Worm (Caenorhabditis elegans) whole organism, young adult: ENCODE data around the gene skr-19.

Source experiments
- B0019.2 ChIP-seq: fragments of 200-800 bp; sonication (Bioruptor generic); conservative IDR thresholded peaks from 2 replicates; pipeline ENCODE4 v1.3.6; 2022; ENCODE audit warnings: missing genetic modification reagents, missing genetic modification characterization, missing compliant biosample characterization
- F10E7.11 ChIP-seq: sonication (generic microtip); optimal IDR thresholded peaks from 2 replicates; lab custom pipeline; 2017; ENCODE audit warnings: mild to moderate bottlenecking, missing genetic modification characterization, moderate library complexity, missing compliant biosample characterization
- Y67H2A.10 ChIP-seq: fragments of 200-800 bp; sonication (Bioruptor generic); conservative IDR thresholded peaks from 2 replicates; pipeline ENCODE4 v1.3.6; 2022; ENCODE audit warnings: missing genetic modification reagents, missing genetic modification characterization, missing compliant biosample characterization
- attf-5 ChIP-seq: fragments of 200-800 bp; sonication (Bioruptor generic); optimal IDR thresholded peaks from 2 replicates; lab custom pipeline; 2018; ENCODE audit warnings: mild to moderate bottlenecking, missing genetic modification characterization, missing compliant biosample characterization
- attf-6 ChIP-seq: fragments of 200-800 bp; sonication (Bioruptor generic); IDR thresholded peaks from 2 replicates; pipeline ENCODE4 v1.3.6; 2022; ENCODE audit warnings: missing genetic modification reagents, missing genetic modification characterization, missing compliant biosample characterization
- bed-1 ChIP-seq: fragments of 200-800 bp; sonication (Bioruptor generic); IDR thresholded peaks from 2 replicates; pipeline ENCODE4 v1.3.6; 2022; ENCODE audit warnings: missing genetic modification reagents, missing genetic modification characterization, missing compliant biosample characterization
- cebp-1 ChIP-seq, 2 experiments: fragments of 200-800 bp in 1 of 2; sonication (Bioruptor generic) in 1 of 2; sonication (generic microtip) in 1 of 2; IDR thresholded peaks in 1 of 2; optimal IDR thresholded peaks in 1 of 2; 2 replicates each; pipeline versions ENCODE4 v1.3.6 to Lab custom; 2017 to 2022; ENCODE audit warnings: missing compliant biosample characterization in 2 of 2, missing genetic modification characterization in 2 of 2, mild to moderate bottlenecking in 1 of 2, missing genetic modification reagents in 1 of 2, moderate library complexity in 1 of 2
- cebp-2 ChIP-seq: fragments of 200-800 bp; sonication (Bioruptor generic); IDR thresholded peaks from 2 replicates; pipeline ENCODE4 v1.3.6; 2022; ENCODE audit warnings: missing genetic modification characterization, missing compliant biosample characterization
- ceh-58 ChIP-seq: fragments of 200-800 bp; sonication (Bioruptor generic); IDR thresholded peaks from 2 replicates; pipeline ENCODE4 v1.3.6; 2022; ENCODE audit warnings: missing genetic modification characterization, missing compliant biosample characterization
- egl-44 ChIP-seq: fragments of 200-800 bp; sonication (Bioruptor generic); IDR thresholded peaks from 2 replicates; pipeline ENCODE4 v1.3.6; 2022; ENCODE audit warnings: missing genetic modification reagents, missing genetic modification characterization, missing compliant biosample characterization
- ets-4 ChIP-seq: fragments of 200-800 bp; sonication (Bioruptor generic); optimal IDR thresholded peaks from 2 replicates; lab custom pipeline; 2018; ENCODE audit warnings: mild to moderate bottlenecking, missing genetic modification characterization, missing compliant biosample characterization
- hsf-1 ChIP-seq: fragments of 200-800 bp; sonication (Bioruptor generic); IDR thresholded peaks from 2 replicates; pipeline ENCODE4 v1.3.6; 2022; ENCODE audit warnings: missing genetic modification reagents, missing genetic modification characterization, missing compliant biosample characterization
- let-526 ChIP-seq: fragments of 200-800 bp; sonication (Bioruptor generic); IDR thresholded peaks from 2 replicates; pipeline ENCODE4 v1.3.6; 2022; ENCODE audit warnings: missing genetic modification reagents, missing genetic modification characterization, missing compliant biosample characterization
- lin-40 ChIP-seq: sonication (generic microtip); optimal IDR thresholded peaks from 2 replicates; lab custom pipeline; 2016; ENCODE audit warnings: missing genetic modification characterization, mild to moderate bottlenecking, missing compliant biosample characterization, missing genotype, missing genetic modification reagents
- lin-54 ChIP-seq: fragments of 200-800 bp; sonication (Bioruptor generic); optimal IDR thresholded peaks from 2 replicates; lab custom pipeline; 2018; ENCODE audit warnings: mild to moderate bottlenecking, missing genetic modification characterization, missing compliant biosample characterization
- lsy-27 ChIP-seq: sonication (generic microtip); optimal IDR thresholded peaks from 2 replicates; lab custom pipeline; 2017; ENCODE audit warnings: missing genetic modification characterization, mild to moderate bottlenecking, missing compliant biosample characterization, antibody characterized with exemption, missing genotype, borderline replicate concordance; ENCODE audit not compliant: insufficient read depth
- madf-10 ChIP-seq: sonication (generic microtip); optimal IDR thresholded peaks from 2 replicates; lab custom pipeline; 2016; ENCODE audit warnings: mild to moderate bottlenecking, missing genetic modification characterization, missing compliant biosample characterization
- madf-3 ChIP-seq: fragments of 200-800 bp; sonication (Bioruptor generic); IDR thresholded peaks from 2 replicates; pipeline ENCODE4 v1.3.6; 2022; ENCODE audit warnings: missing genetic modification reagents, missing genetic modification characterization, missing compliant biosample characterization
- nfya-1 ChIP-seq: sonication (generic microtip); optimal IDR thresholded peaks from 2 replicates; lab custom pipeline; 2017; ENCODE audit warnings: antibody characterized with exemption, missing compliant biosample characterization, missing genetic modification characterization, borderline replicate concordance; ENCODE audit not compliant: insufficient read depth
- nhr-80 ChIP-seq: sonication (generic microtip); optimal IDR thresholded peaks from 2 replicates; lab custom pipeline; 2016; ENCODE audit warnings: missing genetic modification characterization, missing compliant biosample characterization
- nhr-90 ChIP-seq: sonication (generic microtip); optimal IDR thresholded peaks from 2 replicates; lab custom pipeline; 2016; ENCODE audit warnings: missing genotype, mild to moderate bottlenecking, missing genetic modification characterization, missing compliant biosample characterization
- pha-4 ChIP-seq: fragments of 150-350 bp; sonication (generic microtip); optimal IDR thresholded peaks from 2 replicates; lab custom pipeline; 2014; ENCODE audit warnings: missing biosample characterization, missing genetic modification reagents, missing genetic modification characterization
- rcor-1 ChIP-seq: fragments of 200-800 bp; sonication (Bioruptor generic); IDR thresholded peaks from 2 replicates; pipeline ENCODE4 v1.3.6; 2022; ENCODE audit warnings: missing genetic modification reagents, missing genetic modification characterization, missing compliant biosample characterization
- rpc-1 ChIP-seq, 2 experiments: fragments of 150-350 bp in 1 of 2; sonication (generic microtip) in 1 of 2; optimal IDR thresholded peaks; 2 replicates each; lab custom pipeline; 2014 to 2018; ENCODE audit warnings: missing biosample characterization in 1 of 2, missing genetic modification characterization in 1 of 2, missing genetic modification reagents in 1 of 2, missing genotype in 1 of 2
- snpc-3.4 ChIP-seq: sonication (generic microtip); optimal IDR thresholded peaks from 2 replicates; lab custom pipeline; 2017; ENCODE audit warnings: missing genetic modification characterization, mild to moderate bottlenecking, missing compliant biosample characterization, antibody characterized with exemption, moderate library complexity, missing genotype, missing genetic modification reagents
- snpc-4 ChIP-seq, 5 experiments: fragments of 150-350 bp in 1 of 5; sonication (generic microtip) in 4 of 5; optimal IDR thresholded peaks; 2 replicates each; lab custom pipeline; 2014 to 2018; ENCODE audit warnings: missing genetic modification characterization in 5 of 5, missing biosample characterization in 3 of 5, antibody characterized with exemption in 2 of 5, mild to moderate bottlenecking in 2 of 5, missing compliant biosample characterization in 2 of 5, missing genotype in 2 of 5, moderate library complexity in 2 of 5, missing genetic modification reagents in 1 of 5
- tbp1 ChIP-seq: fragments of 200-800 bp; sonication (Bioruptor generic); optimal IDR thresholded peaks from 2 replicates; lab custom pipeline; 2018; ENCODE audit warnings: mild to moderate bottlenecking, missing genetic modification characterization, missing compliant biosample characterization
- unc-130 ChIP-seq: sonication (generic microtip); optimal IDR thresholded peaks from 2 replicates; lab custom pipeline; 2016; ENCODE audit warnings: missing genetic modification reagents, missing genetic modification characterization, missing compliant biosample characterization
- unc-62 ChIP-seq: fragments of 150-350 bp; optimal IDR thresholded peaks from 2 replicates; lab custom pipeline; 2014; ENCODE audit warnings: missing biosample characterization, missing genetic modification reagents, missing genetic modification characterization
- xnd-1 ChIP-seq: sonication (generic microtip); optimal IDR thresholded peaks from 2 replicates; lab custom pipeline; 2016; ENCODE audit warnings: missing genotype, missing genetic modification reagents, missing genetic modification characterization, missing compliant biosample characterization
- ztf-28 ChIP-seq: fragments of 200-800 bp; sonication (Bioruptor generic); IDR thresholded peaks from 2 replicates; pipeline ENCODE4 v1.3.6; 2022; ENCODE audit warnings: missing genetic modification reagents, missing genetic modification characterization, missing compliant biosample characterization

skr-19 gene

DNA sequence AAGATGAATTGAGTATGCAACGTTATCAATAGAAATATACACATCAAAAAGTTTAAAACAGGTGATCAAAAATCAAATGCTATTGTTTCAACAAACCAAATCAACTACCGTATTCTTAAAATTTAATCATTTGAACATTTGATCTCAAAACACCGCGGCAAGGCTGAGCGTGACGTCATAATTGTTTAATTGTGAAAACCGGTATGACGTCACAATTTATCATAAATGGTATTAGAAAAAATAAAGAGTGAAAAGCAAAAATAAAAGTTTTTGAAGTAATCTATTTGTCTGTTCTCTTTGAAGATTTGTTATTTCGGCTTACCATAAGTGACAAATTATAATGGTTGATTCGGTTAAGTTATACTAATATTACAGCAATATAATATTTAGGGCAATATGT, 3.3 kb upstream of the skr-19 start:
- TF ChIP-seq madf-10 (tag; lab: Kevin White, UChicago), result no peak
- no peak for TF ChIP-seq bed-1 (GFP tag; lab: Robert Waterston, UW)
- no peak for TF ChIP-seq xnd-1
- TF ChIP-seq B0019.2 (GFP tag; lab: Robert Waterston, UW), result no peak
- no peak for TF ChIP-seq ceh-58 (GFP tag; lab: Robert Waterston, UW)
- TF ChIP-seq egl-44 (GFP tag; lab: Robert Waterston, UW), result no peak
- no peak for TF ChIP-seq tbp1 (GFP tag; lab: Kevin White, UChicago)
- TF ChIP-seq cebp-2 (GFP tag; lab: Robert Waterston, UW), result no peak
- no peak for TF ChIP-seq attf-6 (GFP tag; lab: Robert Waterston, UW)
- no peak for TF ChIP-seq F10E7.11 (tag; lab: Kevin White, UChicago)
- TF ChIP-seq snpc-4 (GFP tag; optimal IDR thresholded peaks at IDR 0.05; lab: Kevin White, UChicago), result no peak
- TF ChIP-seq snpc-4 (tag; optimal IDR thresholded peaks at IDR 0.05; lab: Kevin White, UChicago), result no peak

ce11 chrX:13226614-13227096, 2.1 kb upstream of the skr-19 start, which contains the start of gene skr-21:
Gene skr-21 (minus strand): TSS chrX:13226664.
- TF ChIP-seq ets-4 (GFP tag; lab: Kevin White, UChicago) (no peak), Y67H2A.10 (GFP tag; lab: Robert Waterston, UW) (no peak), egl-44 (GFP tag; lab: Robert Waterston, UW) (no peak), attf-5 (GFP tag; lab: Kevin White, UChicago) (no peak), cebp-2 (GFP tag; lab: Robert Waterston, UW) (no peak), lsy-27 (tag; lab: Kevin White, UChicago) (no peak), snpc-3.4 (no peak), nhr-90 (tag; lab: Kevin White, UChicago) (no peak), nfya-1 (tag; lab: Kevin White, UChicago) (no peak), ztf-28 (GFP tag; lab: Robert Waterston, UW) (no peak), unc-130 (GFP tag; lab: Kevin White, UChicago) (no peak), rpc-1 (optimal IDR thresholded peaks at IDR 0.05; lab: Kevin White, UChicago) (no peak), rpc-1 (tag; optimal IDR thresholded peaks at IDR 0.05; lab: Kevin White, UChicago) (no peak)
- TF ChIP-seq, all 124 proteins: peak for 0

DNA sequence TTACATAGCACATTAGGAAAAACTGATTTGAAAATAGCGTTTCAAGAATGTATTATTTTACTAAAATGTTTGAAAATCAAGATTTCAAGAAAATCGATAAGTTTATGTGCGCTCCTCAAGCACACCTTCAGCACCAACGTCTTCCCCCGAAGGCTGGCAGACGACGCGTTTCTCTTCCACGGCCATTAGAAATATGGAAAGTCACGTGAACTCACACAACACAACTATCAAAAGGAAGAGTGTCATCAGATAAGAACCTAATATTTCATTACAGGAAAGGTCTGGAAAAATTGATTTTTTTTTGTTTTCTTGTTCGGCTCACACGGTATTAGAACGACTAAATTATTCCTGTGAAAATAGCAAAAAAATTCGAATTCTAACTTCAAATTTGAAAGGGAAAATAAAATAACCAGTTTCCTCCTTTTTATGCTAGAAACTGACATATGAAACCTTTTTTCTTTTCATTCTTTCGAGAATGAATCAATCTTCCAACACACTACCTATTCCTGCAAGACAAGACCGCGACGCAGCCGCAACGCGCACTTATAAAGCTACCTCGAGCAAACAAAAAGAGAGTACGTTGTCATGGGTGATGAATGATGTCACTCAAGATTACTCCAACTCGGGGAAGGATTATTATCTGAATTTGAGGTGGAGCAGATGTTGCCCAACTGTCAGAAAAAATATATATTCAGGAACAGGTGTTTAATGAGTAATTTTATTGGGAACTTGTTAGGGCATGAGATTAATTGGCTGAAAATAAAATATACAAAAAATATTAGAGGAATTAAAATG, 800 bp upstream of the skr-19 start:
- TF ChIP-seq attf-5 (GFP tag; lab: Kevin White, UChicago), result no peak
- peak; percentile 78; the same call in 1 of the 2 replicates for TF ChIP-seq madf-3
- no peak for TF ChIP-seq pha-4 (tag; lab: Kevin White, UChicago)
- TF ChIP-seq lin-40 (tag; lab: Kevin White, UChicago), result peak; percentile 9
- 0 out of 2 replicates have a peak, but pooled peaks have one; percentile 11 for TF ChIP-seq hsf-1 (GFP tag; lab: Robert Waterston, UW)
- peak; percentile 67 for TF ChIP-seq nhr-80 (tag; lab: Kevin White, UChicago)
- TF ChIP-seq unc-62 (GFP tag; lab: Kevin White, UChicago), result peak; percentile 29

DNA sequence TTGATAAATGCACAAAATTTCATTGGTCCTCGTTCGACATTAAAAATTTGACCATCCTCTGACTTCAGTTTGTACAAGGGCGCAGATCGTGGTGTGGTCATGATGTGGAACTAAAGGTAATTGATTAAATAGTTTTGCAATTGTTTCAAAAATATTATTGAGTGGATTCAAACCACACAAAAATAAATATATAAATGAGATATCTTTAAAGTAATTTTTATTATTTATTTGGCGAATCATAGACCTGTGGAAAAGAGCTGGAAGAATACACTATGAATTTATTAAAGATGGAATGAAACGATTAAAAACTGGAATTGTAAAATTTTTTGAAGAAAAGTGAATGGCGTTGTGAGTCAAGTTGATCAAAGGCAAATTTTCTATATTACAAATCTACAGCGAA, 1.1 kb downstream of the skr-19 start, which contains the start of gene skr-20:
skr-20 (minus strand) TSS at position 101 of the 400 bp plus-strand sequence.
- TF ChIP-seq cebp-1 (GFP tag; IDR thresholded peaks at IDR 0.05; lab: Robert Waterston, UW) (no peak), cebp-1 (tag; optimal IDR thresholded peaks at IDR 0.05; lab: Kevin White, UChicago) (no peak), lin-54 (GFP tag; lab: Kevin White, UChicago) (no peak), rcor-1 (GFP tag; lab: Robert Waterston, UW) (no peak), let-526 (GFP tag; lab: Robert Waterston, UW) (no peak), attf-5 (GFP tag; lab: Kevin White, UChicago) (no peak)
